Worm (Caenorhabditis elegans) whole organism, L4 larva: Measurements from ENCODE around the gene zyg-9.
A peak's percentile ranks its signal among the peaks of the same experiment; 100 is the strongest.

Experiments
- F10B5.3 ChIP-seq: sonication (generic microtip); optimal IDR thresholded peaks from 2 replicates; lab custom pipeline; 2016; ENCODE audit warnings: mild to moderate bottlenecking, missing genetic modification characterization, missing compliant biosample characterization
- F37D6.2 ChIP-seq: sonication (generic microtip); optimal IDR thresholded peaks from 2 replicates; lab custom pipeline; 2016; ENCODE audit warnings: mild to moderate bottlenecking, missing genetic modification characterization, missing compliant biosample characterization
- F49E8.2 ChIP-seq: sonication (generic microtip); optimal IDR thresholded peaks from 2 replicates; lab custom pipeline; 2016; ENCODE audit warnings: missing compliant biosample characterization, mild to moderate bottlenecking, missing genetic modification characterization, borderline replicate concordance
- T26A8.4 ChIP-seq: fragments of 200-800 bp; sonication (Bioruptor generic); IDR thresholded peaks from 2 replicates; pipeline ENCODE4 v1.3.6; 2022; ENCODE audit warnings: missing genetic modification characterization, missing compliant biosample characterization
- aha-1 ChIP-seq: fragments of 150-350 bp; peaks from one replicate; lab custom pipeline; 2014; ENCODE audit warnings: missing biosample characterization, missing genetic modification characterization
- arid-1 ChIP-seq: fragments of 200-800 bp; sonication (Bioruptor generic); conservative IDR thresholded peaks from 2 replicates; pipeline ENCODE4 v1.3.6; 2022; ENCODE audit warnings: missing genetic modification reagents, missing genetic modification characterization, missing compliant biosample characterization
- ceh-82 ChIP-seq: sonication (generic microtip); optimal IDR thresholded peaks from 2 replicates; lab custom pipeline; 2017; ENCODE audit warnings: missing biosample characterization, missing genetic modification characterization
- cey-2 ChIP-seq: sonication (generic microtip); optimal IDR thresholded peaks from 3 replicates; lab custom pipeline; 2017; ENCODE audit warnings: missing genetic modification characterization, mild to moderate bottlenecking, missing compliant biosample characterization, antibody characterized with exemption, borderline replicate concordance; ENCODE audit not compliant: insufficient read depth
- ctbp-1 ChIP-seq: fragments of 200-800 bp; sonication (Bioruptor generic); IDR thresholded peaks from 2 replicates; pipeline ENCODE4 v1.3.6; 2022; ENCODE audit warnings: missing genetic modification reagents, missing genetic modification characterization, missing compliant biosample characterization
- daf-16 ChIP-seq, 3 experiments: sonication (generic microtip); optimal IDR thresholded peaks; 2 replicates each; lab custom pipeline; 2016 to 2017; ENCODE audit warnings: missing genetic modification characterization in 3 of 3, missing genetic modification reagents in 3 of 3, mild to moderate bottlenecking in 2 of 3, missing compliant biosample characterization in 2 of 3, missing biosample characterization in 1 of 3, moderate library complexity in 1 of 3
- dmd-9 ChIP-seq: fragments of 200-800 bp; sonication (Bioruptor generic); IDR thresholded peaks from 2 replicates; pipeline ENCODE4 v1.3.6; 2022; ENCODE audit warnings: missing genetic modification reagents, missing genetic modification characterization, missing compliant biosample characterization
- dpl-1 ChIP-seq: fragments of 150-350 bp; optimal IDR thresholded peaks from 2 replicates; lab custom pipeline; 2014; ENCODE audit warnings: missing biosample characterization, missing genetic modification reagents, missing genetic modification characterization
- duxl-1 ChIP-seq: sonication (generic microtip); optimal IDR thresholded peaks from 2 replicates; lab custom pipeline; 2016; ENCODE audit warnings: mild to moderate bottlenecking, missing genetic modification characterization, moderate library complexity, missing compliant biosample characterization; ENCODE audit not compliant: poor library complexity
- hif-1 ChIP-seq, 2 experiments: sonication (generic microtip); optimal IDR thresholded peaks; 2 replicates each; lab custom pipeline; 2016 to 2017; ENCODE audit warnings: missing compliant biosample characterization in 2 of 2, missing genetic modification characterization in 2 of 2, missing genetic modification reagents in 2 of 2, missing genotype in 2 of 2, mild to moderate bottlenecking in 1 of 2
- jun-1 ChIP-seq: fragments of 150-350 bp; optimal IDR thresholded peaks from 2 replicates; lab custom pipeline; 2014; ENCODE audit warnings: missing biosample characterization, missing genetic modification reagents, missing genetic modification characterization
- lin-1 ChIP-seq: fragments of 200-800 bp; sonication (Bioruptor generic); IDR thresholded peaks from 2 replicates; pipeline ENCODE4 v1.3.6; 2022; ENCODE audit warnings: missing genetic modification reagents, missing genetic modification characterization, missing compliant biosample characterization
- lin-13 ChIP-seq: fragments of 150-350 bp; optimal IDR thresholded peaks from 2 replicates; lab custom pipeline; 2014; ENCODE audit warnings: missing biosample characterization, missing genetic modification reagents, missing genetic modification characterization
- lin-15B ChIP-seq: fragments of 150-350 bp; sonication (generic microtip); optimal IDR thresholded peaks from 3 replicates; lab custom pipeline; 2014; ENCODE audit warnings: missing biosample characterization, missing genetic modification characterization
- lin-38 ChIP-seq: fragments of 200-800 bp; sonication (Bioruptor generic); IDR thresholded peaks from 2 replicates; pipeline ENCODE4 v1.3.6; 2022; ENCODE audit warnings: missing genetic modification reagents, missing genetic modification characterization, missing compliant biosample characterization
- madf-5 ChIP-seq, 2 experiments: fragments of 200-800 bp; sonication (Bioruptor generic); IDR thresholded peaks; 2 replicates each; pipeline ENCODE4 v1.3.6; 2022; ENCODE audit warnings: missing compliant biosample characterization in 2 of 2, missing genetic modification characterization in 2 of 2
- mdl-1 ChIP-seq, 2 experiments: fragments of 150-350 bp in 1 of 2; sonication (generic microtip) in 1 of 2; optimal IDR thresholded peaks; 2 replicates each; lab custom pipeline; 2014 to 2017; ENCODE audit warnings: missing biosample characterization in 2 of 2, missing genetic modification characterization in 2 of 2
- mep-1 ChIP-seq: fragments of 150-350 bp; sonication (generic microtip); optimal IDR thresholded peaks from 3 replicates; lab custom pipeline; 2014; ENCODE audit warnings: missing biosample characterization, missing genetic modification characterization
- mes-2 ChIP-seq: sonication (generic microtip); optimal IDR thresholded peaks from 2 replicates; lab custom pipeline; 2016; ENCODE audit warnings: missing genotype, mild to moderate bottlenecking, missing genetic modification characterization, missing compliant biosample characterization; ENCODE audit not compliant: poor library complexity, severe bottlenecking
- nhr-237 ChIP-seq: sonication (generic microtip); optimal IDR thresholded peaks from 2 replicates; lab custom pipeline; 2017; ENCODE audit warnings: missing biosample characterization, missing genetic modification characterization
- nhr-28 ChIP-seq: fragments of 150-350 bp; optimal IDR thresholded peaks from 2 replicates; lab custom pipeline; 2014; ENCODE audit warnings: missing biosample characterization, missing genetic modification characterization
- nhr-41 ChIP-seq: fragments of 200-800 bp; sonication (Bioruptor generic); IDR thresholded peaks from 2 replicates; pipeline ENCODE4 v1.3.6; 2022; ENCODE audit warnings: missing genetic modification reagents, missing genetic modification characterization, missing compliant biosample characterization
- nhr-6 ChIP-seq: fragments of 150-350 bp; optimal IDR thresholded peaks from 2 replicates; lab custom pipeline; 2014; ENCODE audit warnings: missing biosample characterization, missing genetic modification characterization
- nhr-76 ChIP-seq: fragments of 150-350 bp; optimal IDR thresholded peaks from 2 replicates; lab custom pipeline; 2014; ENCODE audit warnings: missing biosample characterization, missing genetic modification characterization
- pha-4 ChIP-seq, 2 experiments: fragments of 150-350 bp in 1 of 2; fragments of 200-800 bp in 1 of 2; sonication (Bioruptor generic) in 1 of 2; IDR thresholded peaks in 1 of 2; optimal IDR thresholded peaks in 1 of 2; 2 replicates each; pipeline versions ENCODE4 v1.3.6 to Lab custom; 2014 to 2022; ENCODE audit warnings: missing genetic modification characterization in 2 of 2, missing genetic modification reagents in 2 of 2, missing biosample characterization in 1 of 2, missing compliant biosample characterization in 1 of 2
- pqm-1 ChIP-seq: sonication (generic microtip); optimal IDR thresholded peaks from 2 replicates; lab custom pipeline; 2017; ENCODE audit warnings: missing biosample characterization, missing genetic modification characterization
- saeg-2 ChIP-seq: fragments of 200-800 bp; sonication (Bioruptor generic); IDR thresholded peaks from 2 replicates; pipeline ENCODE4 v1.3.6; 2022; ENCODE audit warnings: missing genetic modification reagents, missing genetic modification characterization, missing compliant biosample characterization
- set-16 ChIP-seq: fragments of 200-800 bp; sonication (Bioruptor generic); IDR thresholded peaks from 2 replicates; pipeline ENCODE4 v1.3.6; 2022; ENCODE audit warnings: missing genetic modification reagents, missing genetic modification characterization, missing compliant biosample characterization
- snpc-1.2 ChIP-seq: fragments of 200-800 bp; sonication (Bioruptor generic); IDR thresholded peaks from 2 replicates; pipeline ENCODE4 v1.3.6; 2022; ENCODE audit warnings: missing genetic modification reagents, missing genetic modification characterization, missing compliant biosample characterization
- unc-130 ChIP-seq: sonication (generic microtip); optimal IDR thresholded peaks from 2 replicates; lab custom pipeline; 2016; ENCODE audit warnings: missing genetic modification reagents, missing genetic modification characterization, missing compliant biosample characterization
- unc-39 ChIP-seq: sonication (generic microtip); optimal IDR thresholded peaks from 2 replicates; lab custom pipeline; 2017; ENCODE audit warnings: missing biosample characterization, missing genetic modification characterization
- unc-62 ChIP-seq, 3 experiments: fragments of 150-350 bp in 1 of 3; sonication (generic microtip); optimal IDR thresholded peaks in 2 of 3; peaks in 1 of 3; 1 replicate in 1 of 3; 2 replicates in 2 of 3; lab custom pipeline; 2014 to 2017; ENCODE audit warnings: missing biosample characterization in 3 of 3, missing genetic modification characterization in 3 of 3, missing genetic modification reagents in 3 of 3, missing genotype in 1 of 3
- zfp-3 ChIP-seq: fragments of 200-800 bp; sonication (Bioruptor generic); conservative IDR thresholded peaks from 2 replicates; pipeline ENCODE4 v1.3.6; 2022; ENCODE audit warnings: missing genetic modification reagents, missing genetic modification characterization, missing compliant biosample characterization

zyg-9 gene

ce11 chrII:8442176-8442575, 15.4 kb upstream of the zyg-9 start (continued):
- TF ChIP-seq T26A8.4 (GFP tag; lab: Robert Waterston, UW) (peak; percentile 23; the same call in 1 of the 2 replicates), dpl-1 (GFP tag; lab: Kevin White, UChicago) (peak; percentile 57), duxl-1 (tag; lab: Kevin White, UChicago) (peak; percentile 39), hif-1 (tag; optimal IDR thresholded peaks at IDR 0.05; lab: Kevin White, UChicago) (peak in 1 of 2 experiments; percentile 5), mes-2 (tag; lab: Kevin White, UChicago) (peak; percentile 69), arid-1 (GFP tag; lab: Robert Waterston, UW) (no peak), daf-16 (GFP tag; optimal IDR thresholded peaks at IDR 0.05; lab: Kevin White, UChicago) (no peak), daf-16 (tag; optimal IDR thresholded peaks at IDR 0.05; lab: Kevin White, UChicago) (no peak), F10B5.3 (tag; lab: Kevin White, UChicago) (no peak), lin-38 (GFP tag; lab: Robert Waterston, UW) (peak; percentile 60), mep-1 (peak; percentile 48)

- TF ChIP-seq snpc-1.2 (GFP tag; lab: Robert Waterston, UW) (0 out of 2 replicates have a peak, but pooled peaks have one; percentile 10), F37D6.2 (tag; lab: Kevin White, UChicago) (no peak)
- TF ChIP-seq, all 104 proteins: peak for 1
These were observed 14.8 kb upstream of the zyg-9 start, which contains the start of gene eif-3.G for ce11 chrII:8442717-8443223. eif-3.G (plus strand) TSS chrII:8442767.

- TF ChIP-seq unc-39 (tag; lab: Kevin White, UChicago) (no peak), lin-15B (tag; lab: Kevin White, UChicago) (no peak), ceh-82 (tag; lab: Kevin White, UChicago) (no peak), duxl-1 (tag; lab: Kevin White, UChicago) (no peak), daf-16 (GFP tag; optimal IDR thresholded peaks at IDR 0.05; lab: Kevin White, UChicago) (no peak), daf-16 (tag; optimal IDR thresholded peaks at IDR 0.05; lab: Kevin White, UChicago) (no peak), lin-13 (GFP tag; lab: Kevin White, UChicago) (no peak), F49E8.2 (tag; lab: Kevin White, UChicago) (peak; percentile 16), pha-4 (GFP tag; IDR thresholded peaks at IDR 0.05; lab: Robert Waterston, UW) (no peak), pha-4 (tag; optimal IDR thresholded peaks at IDR 0.05; lab: Kevin White, UChicago) (no peak), nhr-41 (no peak), aha-1 (tag; lab: Kevin White, UChicago) (no peak), mep-1 (no peak), zfp-3 (GFP tag; lab: Robert Waterston, UW) (no peak), lin-38 (GFP tag; lab: Robert Waterston, UW) (peak; percentile 38; the same call in 1 of the 2 replicates), pqm-1 (tag; lab: Kevin White, UChicago) (no peak), unc-130 (GFP tag; lab: Kevin White, UChicago) (no peak), unc-62 (GFP tag; optimal IDR thresholded peaks at IDR 0.05 in 1 of 2; lab: Kevin White, UChicago) (no peak), unc-62 (tag; optimal IDR thresholded peaks at IDR 0.05; lab: Kevin White, UChicago) (no peak), nhr-237 (tag; lab: Kevin White, UChicago) (no peak), T26A8.4 (GFP tag; lab: Robert Waterston, UW) (no peak)
These were observed 13.6 kb upstream of the zyg-9 start, which contains the start of gene evl-20 for ce11 chrII:8444007-8444406. evl-20 (plus strand) TSS chrII:8444307.

- TF ChIP-seq unc-130 (GFP tag; lab: Kevin White, UChicago), result no peak
- TF ChIP-seq nhr-28 (tag; lab: Kevin White, UChicago), result no peak
- TF ChIP-seq lin-15B (tag; lab: Kevin White, UChicago), result no peak
- no peak for TF ChIP-seq arid-1 (GFP tag; lab: Robert Waterston, UW)
- no peak for TF ChIP-seq nhr-76 (tag; lab: Kevin White, UChicago)
- TF ChIP-seq set-16 (GFP tag; lab: Robert Waterston, UW), result no peak
- TF ChIP-seq jun-1, result no peak
- no peak for TF ChIP-seq lin-1 (GFP tag; lab: Robert Waterston, UW)
- TF ChIP-seq ctbp-1 (GFP tag; lab: Robert Waterston, UW), result no peak
- TF ChIP-seq dmd-9 (GFP tag; lab: Robert Waterston, UW), result no peak
- TF ChIP-seq cey-2 (tag; lab: Kevin White, UChicago), result no peak
- no peak for TF ChIP-seq nhr-41
- no peak for TF ChIP-seq saeg-2 (GFP tag; lab: Robert Waterston, UW)
- TF ChIP-seq mdl-1 (tag; optimal IDR thresholded peaks at IDR 0.05; lab: Kevin White, UChicago), result no peak
- no peak for TF ChIP-seq madf-5 (GFP tag; IDR thresholded peaks at IDR 0.05; lab: Robert Waterston, UW)
- no peak for TF ChIP-seq T26A8.4 (GFP tag; lab: Robert Waterston, UW)
- no peak for TF ChIP-seq nhr-6 (tag; lab: Kevin White, UChicago)
- TF ChIP-seq, all 104 proteins: peak for 0
These were observed 10.9 kb upstream of the zyg-9 start, which contains the start of gene cut-3 for ce11 chrII:8446731-8447130. cut-3 (minus strand) TSS chrII:8446831.
